Worm (Caenorhabditis elegans): ENCODE measurements around the gene prmt-1.

- no peak for TF ChIP-seq fkh-10 (GFP tag; optimal IDR thresholded peaks at IDR 0.05)
- TF ChIP-seq tbx-2 (tag; optimal IDR thresholded peaks at IDR 0.05): no peak
- TF ChIP-seq gmeb-2 (tag; optimal IDR thresholded peaks at IDR 0.05): no peak
- TF ChIP-seq ceh-22 (tag; optimal IDR thresholded peaks at IDR 0.05): no peak
- no peak for TF ChIP-seq dmd-4 (tag; optimal IDR thresholded peaks at IDR 0.05; ENCODE audit: borderline replicate concordance)
- no peak for TF ChIP-seq ets-4 (tag; optimal IDR thresholded peaks at IDR 0.05)
- no peak for TF ChIP-seq pros-1 (tag; optimal IDR thresholded peaks at IDR 0.05)
- TF ChIP-seq pha-4 (tag; optimal IDR thresholded peaks at IDR 0.05): no peak
- no peak for TF ChIP-seq ceh-9 (tag; optimal IDR thresholded peaks at IDR 0.05)
- no peak for TF ChIP-seq rnt-1 (tag; optimal IDR thresholded peaks at IDR 0.05)
- TF ChIP-seq syd-9 (tag; optimal IDR thresholded peaks at IDR 0.05): no peak
Measured at ce11 chrV:20310575-20310974, 41.1 kb upstream of the prmt-1 start, which contains the start of gene ZC15.10.

Measured in whole organism, late embryonic.